Worm (Caenorhabditis elegans) whole organism, late embryonic: ENCODE data around the gene clh-4.

Experiments used
- ama-1 ChIP-seq: fragments of 150-350 bp; optimal IDR thresholded peaks from 2 replicates; lab custom pipeline; 2014
- ref-2 ChIP-seq: sonication (generic microtip); optimal IDR thresholded peaks from 2 replicates; lab custom pipeline; 2016; ENCODE audit warnings: missing genetic modification characterization, missing compliant biosample characterization

ce11 chrX:4100473-4100872 is at the start of gene clh-4:
- TF ChIP-seq ama-1 (lab: Kevin White, UChicago) (no peak), ref-2 (tag; lab: Kevin White, UChicago) (no peak)
